Fruit fly (Drosophila melanogaster) whole organism, embryonic: ENCODE data around the gene CG9044.

Experiments used
- B-H1 ChIP-seq: fragments of 200-800 bp; sonication (Bioruptor generic); IDR thresholded peaks from 3 replicates; pipeline ENCODE4 v1.3.6; 2022; ENCODE audit warnings: missing biosample characterization, missing genetic modification characterization
- Blimp-1 ChIP-seq: fragments of 200-800 bp; sonication (Bioruptor generic); optimal IDR thresholded peaks from 3 replicates; lab custom pipeline; 2018; ENCODE audit warnings: missing biosample characterization, missing genetic modification characterization, mild to moderate bottlenecking, moderate library complexity, missing genetic modification reagents
- BtbVII ChIP-seq: fragments of 200-800 bp; sonication (Bioruptor generic); optimal IDR thresholded peaks from 3 replicates; lab custom pipeline; 2017; ENCODE audit warnings: missing biosample characterization, mild to moderate bottlenecking, missing genetic modification characterization
- CG10274 ChIP-seq: fragments of 200-800 bp; sonication (Bioruptor generic); optimal IDR thresholded peaks from 3 replicates; lab custom pipeline; 2017; ENCODE audit warnings: missing biosample characterization, mild to moderate bottlenecking, missing genetic modification characterization
- CG10543 ChIP-seq: fragments of 200-800 bp; sonication (Bioruptor generic); optimal IDR thresholded peaks from 3 replicates; lab custom pipeline; 2017; ENCODE audit warnings: missing biosample characterization, mild to moderate bottlenecking, missing genetic modification characterization, moderate library complexity
- CG10565 ChIP-seq: fragments of 200-800 bp; sonication (Bioruptor generic); optimal IDR thresholded peaks from 3 replicates; lab custom pipeline; 2016; ENCODE audit warnings: missing biosample characterization, mild to moderate bottlenecking, missing genetic modification characterization
- CG11093 ChIP-seq: fragments of 200-800 bp; sonication (Bioruptor generic); IDR thresholded peaks from 3 replicates; pipeline ENCODE4 v1.3.6; 2022; ENCODE audit warnings: missing biosample characterization, missing genetic modification characterization
- CG12942 ChIP-seq: fragments of 200-800 bp; sonication (Bioruptor generic); optimal IDR thresholded peaks from 3 replicates; lab custom pipeline; 2016; ENCODE audit warnings: missing biosample characterization, missing genetic modification characterization
- CG13296 ChIP-seq: fragments of 200-800 bp; sonication (Bioruptor generic); optimal IDR thresholded peaks from 3 replicates; lab custom pipeline; 2018; ENCODE audit warnings: missing biosample characterization, mild to moderate bottlenecking, missing genetic modification characterization
- CG13424 ChIP-seq: fragments of 200-800 bp; sonication (Bioruptor generic); optimal IDR thresholded peaks from 2 replicates; lab custom pipeline; 2019; ENCODE audit warnings: missing biosample characterization, mild to moderate bottlenecking, missing genetic modification characterization, moderate library complexity
- CG15601 ChIP-seq: fragments of 200-800 bp; sonication (Bioruptor generic); optimal IDR thresholded peaks from 3 replicates; lab custom pipeline; 2019; ENCODE audit warnings: missing biosample characterization, mild to moderate bottlenecking, missing genetic modification characterization, moderate library complexity
- CG1647 ChIP-seq: fragments of 200-800 bp; sonication (Bioruptor generic); optimal IDR thresholded peaks from 3 replicates; lab custom pipeline; 2016; ENCODE audit warnings: missing biosample characterization, missing genetic modification characterization
- CG2120 ChIP-seq: fragments of 200-800 bp; sonication (Bioruptor generic); optimal IDR thresholded peaks from 3 replicates; lab custom pipeline; 2016; ENCODE audit warnings: missing biosample characterization, missing genetic modification characterization
- CG2202 ChIP-seq: fragments of 200-800 bp; sonication (Bioruptor generic); optimal IDR thresholded peaks from 2 replicates; lab custom pipeline; 2018; ENCODE audit warnings: missing biosample characterization, mild to moderate bottlenecking, missing genetic modification characterization
- CG32772 ChIP-seq: fragments of 200-800 bp; sonication (Bioruptor generic); IDR thresholded peaks from 2 replicates; pipeline ENCODE4 v1.3.6; 2022; ENCODE audit warnings: missing biosample characterization, missing genetic modification characterization
- CG34224 ChIP-seq: fragments of 200-800 bp; sonication (Bioruptor generic); IDR thresholded peaks from 3 replicates; pipeline ENCODE4 v1.3.6; 2022; ENCODE audit warnings: missing biosample characterization, missing genetic modification characterization; ENCODE audit not compliant: partially characterized antibody
- CG34422 ChIP-seq: fragments of 200-800 bp; sonication (Bioruptor generic); IDR thresholded peaks from 3 replicates; pipeline ENCODE4 v1.3.6; 2022; ENCODE audit warnings: missing biosample characterization, missing genetic modification characterization
- CG42726 ChIP-seq: fragments of 200-800 bp; sonication (Bioruptor generic); IDR thresholded peaks from 2 replicates; pipeline ENCODE4 v1.3.6; 2022; ENCODE audit warnings: missing biosample characterization, missing genetic modification characterization; ENCODE audit not compliant: partially characterized antibody
- CG6254 ChIP-seq: fragments of 200-800 bp; sonication (Bioruptor generic); optimal IDR thresholded peaks from 3 replicates; lab custom pipeline; 2017; ENCODE audit warnings: mild to moderate bottlenecking, missing biosample characterization, missing genetic modification reagents, missing genetic modification characterization
- CG7928 ChIP-seq: fragments of 200-800 bp; sonication (Bioruptor generic); optimal IDR thresholded peaks from 2 replicates; lab custom pipeline; 2017; ENCODE audit warnings: missing biosample characterization, mild to moderate bottlenecking, missing genetic modification characterization
- CG9215 ChIP-seq: fragments of 200-800 bp; sonication (Bioruptor generic); IDR thresholded peaks from 2 replicates; pipeline ENCODE4 v1.3.6; 2022; ENCODE audit warnings: missing biosample characterization, missing genetic modification characterization
- CG9797 ChIP-seq: fragments of 200-800 bp; sonication (Bioruptor generic); optimal IDR thresholded peaks from 3 replicates; lab custom pipeline; 2018; ENCODE audit warnings: missing biosample characterization, mild to moderate bottlenecking, missing genetic modification characterization
- D19B ChIP-seq: fragments of 200-800 bp; sonication (Bioruptor generic); optimal IDR thresholded peaks from 2 replicates; lab custom pipeline; 2017; ENCODE audit warnings: missing biosample characterization, mild to moderate bottlenecking, missing genetic modification characterization
- Fer2 ChIP-seq: fragments of 200-800 bp; sonication (Bioruptor generic); optimal IDR thresholded peaks from 2 replicates; lab custom pipeline; 2018; ENCODE audit warnings: missing biosample characterization, mild to moderate bottlenecking, missing genetic modification characterization, moderate library complexity
- Fer3 ChIP-seq: fragments of 200-800 bp; sonication (Bioruptor generic); optimal IDR thresholded peaks from 2 replicates; lab custom pipeline; 2018; ENCODE audit warnings: missing biosample characterization, mild to moderate bottlenecking, missing genetic modification characterization, moderate library complexity
- HmgD ChIP-seq: fragments of 200-800 bp; sonication (Bioruptor generic); optimal IDR thresholded peaks from 3 replicates; lab custom pipeline; 2016; ENCODE audit warnings: missing biosample characterization, missing genetic modification characterization
- HmgZ ChIP-seq: fragments of 200-800 bp; sonication (Bioruptor generic); optimal IDR thresholded peaks from 2 replicates; lab custom pipeline; 2018; ENCODE audit warnings: missing biosample characterization, mild to moderate bottlenecking, missing genetic modification characterization
- Hsf ChIP-seq: fragments of 200-800 bp; sonication (Bioruptor generic); optimal IDR thresholded peaks from 3 replicates; lab custom pipeline; 2016; ENCODE audit warnings: missing biosample characterization, missing genetic modification characterization
- Myb ChIP-seq: fragments of 200-800 bp; sonication (Bioruptor generic); optimal IDR thresholded peaks from 2 replicates; lab custom pipeline; 2016; ENCODE audit warnings: missing biosample characterization, missing genetic modification characterization
- NFAT ChIP-seq: fragments of 200-800 bp; sonication (Bioruptor generic); IDR thresholded peaks from 2 replicates; pipeline ENCODE4 v1.3.6; 2022; ENCODE audit warnings: missing biosample characterization, missing genetic modification characterization
- aop ChIP-seq: fragments of 200-800 bp; sonication (Bioruptor generic); IDR thresholded peaks from 2 replicates; pipeline ENCODE4 v1.3.6; 2022; ENCODE audit warnings: missing biosample characterization, missing genetic modification characterization
- az2 ChIP-seq: fragments of 200-800 bp; sonication (Bioruptor generic); optimal IDR thresholded peaks from 3 replicates; lab custom pipeline; 2016; ENCODE audit warnings: missing biosample characterization, missing genetic modification characterization
- ci ChIP-seq: fragments of 200-800 bp; sonication (Bioruptor generic); IDR thresholded peaks from 3 replicates; pipeline ENCODE4 v1.3.6; 2022; ENCODE audit warnings: missing biosample characterization, missing genetic modification characterization
- disco-r ChIP-seq: fragments of 200-800 bp; sonication (Bioruptor generic); optimal IDR thresholded peaks from 2 replicates; lab custom pipeline; 2016; ENCODE audit warnings: missing biosample characterization, missing genetic modification characterization
- dm ChIP-seq: fragments of 200-800 bp; sonication (Bioruptor generic); optimal IDR thresholded peaks from 3 replicates; lab custom pipeline; 2016; ENCODE audit warnings: missing biosample characterization, missing genetic modification characterization
- dmrt11E ChIP-seq: fragments of 200-800 bp; sonication (Bioruptor generic); optimal IDR thresholded peaks from 3 replicates; lab custom pipeline; 2018; ENCODE audit warnings: missing biosample characterization, mild to moderate bottlenecking, missing genetic modification characterization, moderate library complexity
- eve ChIP-seq, 2 experiments: fragments of >200 bp; optimal IDR thresholded peaks; 2 replicates each; lab custom pipeline; 2017; ENCODE audit warnings: missing biosample characterization in 2 of 2, missing genetic modification characterization in 2 of 2
- ftz-f1 ChIP-seq: fragments of 200-800 bp; sonication (Bioruptor generic); optimal IDR thresholded peaks from 2 replicates; lab custom pipeline; 2016; ENCODE audit warnings: missing biosample characterization, missing genetic modification characterization
- gsb-n ChIP-seq: fragments of 200-800 bp; sonication (Bioruptor generic); optimal IDR thresholded peaks from 3 replicates; lab custom pipeline; 2018; ENCODE audit warnings: missing biosample characterization, mild to moderate bottlenecking, missing genetic modification characterization
- hth ChIP-seq: fragments of >200 bp; optimal IDR thresholded peaks from 2 replicates; lab custom pipeline; 2017; ENCODE audit warnings: inconsistent platforms
- kah ChIP-seq: fragments of 200-800 bp; sonication (Bioruptor generic); optimal IDR thresholded peaks from 2 replicates; lab custom pipeline; 2018; ENCODE audit warnings: missing biosample characterization, mild to moderate bottlenecking, missing genetic modification characterization
- mam ChIP-seq: fragments of 200-800 bp; sonication (Bioruptor generic); optimal IDR thresholded peaks from 3 replicates; lab custom pipeline; 2016; ENCODE audit warnings: missing biosample characterization, missing genetic modification characterization
- peb ChIP-seq: fragments of 200-800 bp; sonication (Bioruptor generic); IDR thresholded peaks from 2 replicates; pipeline ENCODE4 v1.3.6; 2022; ENCODE audit warnings: missing biosample characterization, missing genetic modification characterization
- pho ChIP-seq: fragments of 200-800 bp; sonication (Bioruptor generic); optimal IDR thresholded peaks from 2 replicates; lab custom pipeline; 2016; ENCODE audit warnings: missing biosample characterization, missing genetic modification characterization
- prd ChIP-seq, 3 experiments: fragments of >200 bp in 2 of 3; fragments of 200-800 bp in 1 of 3; sonication (Bioruptor generic) in 1 of 3; optimal IDR thresholded peaks in 2 of 3; IDR thresholded peaks in 1 of 3; 2 replicates in 2 of 3; 3 replicates in 1 of 3; pipeline versions ENCODE4 v1.3.6 to Lab custom; 2017 to 2022; ENCODE audit warnings: missing biosample characterization in 1 of 3, missing genetic modification characterization in 1 of 3
- repo ChIP-seq: fragments of 200-800 bp; sonication (Bioruptor generic); optimal IDR thresholded peaks from 2 replicates; lab custom pipeline; 2016; ENCODE audit warnings: missing biosample characterization, missing genetic modification characterization
- salm ChIP-seq: fragments of 200-800 bp; sonication (Bioruptor generic); optimal IDR thresholded peaks from 2 replicates; lab custom pipeline; 2018; ENCODE audit warnings: missing biosample characterization, mild to moderate bottlenecking, missing genetic modification characterization
- sens-2 ChIP-seq: fragments of 200-800 bp; sonication (Bioruptor generic); IDR thresholded peaks from 2 replicates; pipeline ENCODE4 v1.3.6; 2022; ENCODE audit warnings: missing biosample characterization, missing genetic modification characterization
- sisA ChIP-seq: fragments of 200-800 bp; sonication (Bioruptor generic); IDR thresholded peaks from 2 replicates; pipeline ENCODE4 v1.3.6; 2022; ENCODE audit warnings: missing biosample characterization, missing genetic modification characterization
- stc ChIP-seq: fragments of 200-800 bp; sonication (Bioruptor generic); IDR thresholded peaks from 2 replicates; pipeline ENCODE4 v1.3.6; 2022; ENCODE audit warnings: missing biosample characterization, missing genetic modification characterization
- vvl ChIP-seq: fragments of 200-800 bp; sonication (Bioruptor generic); IDR thresholded peaks from 2 replicates; pipeline ENCODE4 v1.3.6; 2022; ENCODE audit warnings: missing biosample characterization, missing genetic modification characterization
- z ChIP-seq: fragments of 200-800 bp; sonication (Bioruptor generic); IDR thresholded peaks from 3 replicates; pipeline ENCODE4 v1.3.6; 2022; ENCODE audit warnings: missing biosample characterization, missing genetic modification characterization

CG9044 gene

dm6 chr2L:5972005-5972404 is 22.8 kb downstream of the CG9044 start (continued):
- TF ChIP-seq Myb (GFP tag; lab: Kevin White, UChicago) (no peak), z (GFP tag; lab: Robert Waterston, UW) (no peak), stc (GFP tag; lab: Robert Waterston, UW) (no peak), ci (GFP tag; lab: Robert Waterston, UW) (no peak), kah (GFP tag; lab: Kevin White, UChicago) (no peak), HmgD (GFP tag; lab: Kevin White, UChicago) (no peak), mam (no peak), CG34422 (GFP tag; lab: Robert Waterston, UW) (no peak), CG1647 (GFP tag; lab: Kevin White, UChicago) (peak; percentile 33), Hsf (GFP tag; lab: Kevin White, UChicago) (peak; percentile 12), CG13424 (peak; percentile 35), CG2202 (no peak), dm (GFP tag; lab: Kevin White, UChicago) (no peak), sens-2 (GFP tag; lab: Robert Waterston, UW) (no peak; the same call in 1 of the 2 replicates), Fer2 (tag; lab: Kevin White, UChicago) (no peak), CG2120 (GFP tag; lab: Kevin White, UChicago) (peak; percentile 57), CG12942 (GFP tag; lab: Kevin White, UChicago) (no peak), dmrt11E (tag; lab: Kevin White, UChicago) (peak; percentile 17), prd (optimal IDR thresholded peaks at IDR 0.05; lab: Kevin White, UChicago) (no peak), prd (GFP tag; IDR thresholded peaks at IDR 0.05; lab: Robert Waterston, UW) (peak; percentile 61), B-H1 (GFP tag; lab: Robert Waterston, UW) (no peak), D19B (peak; percentile 96), HmgZ (peak; percentile 17), CG32772 (GFP tag; lab: Robert Waterston, UW) (no peak), pho (GFP tag; lab: Kevin White, UChicago) (no peak), salm (no peak), az2 (peak; percentile 16), CG7928 (GFP tag; lab: Kevin White, UChicago) (no peak), peb (GFP tag; lab: Robert Waterston, UW) (0 out of 2 replicates have a peak, but pooled peaks have one; percentile 13), Fer3 (peak; percentile 41), CG42726 (GFP tag; lab: Robert Waterston, UW) (no peak), CG9797 (no peak), aop (no peak), hth (lab: Kevin White, UChicago) (no peak), gsb-n (tag; lab: Kevin White, UChicago) (no peak), CG15601 (tag; lab: Kevin White, UChicago) (peak; percentile 13), sisA (GFP tag; lab: Robert Waterston, UW) (peak; percentile 52; the same call in 1 of the 2 replicates), NFAT (GFP tag; lab: Robert Waterston, UW) (no peak), eve (GFP tag; optimal IDR thresholded peaks at IDR 0.05; lab: Kevin White, UChicago) (no peak), vvl (peak; percentile 42; the same call in 1 of the 2 replicates), CG6254 (no peak), Blimp-1 (peak; percentile 43), CG11093 (GFP tag; lab: Robert Waterston, UW) (0 out of 3 replicates have a peak, but pooled peaks have one; percentile 31), CG10274 (GFP tag; lab: Kevin White, UChicago) (no peak), disco-r (GFP tag; lab: Kevin White, UChicago) (no peak), CG34224 (no peak), ftz-f1 (no peak), CG13296 (GFP tag; lab: Kevin White, UChicago) (no peak), BtbVII (GFP tag; lab: Kevin White, UChicago) (no peak), CG10565 (no peak), CG10543 (GFP tag; lab: Kevin White, UChicago) (no peak), CG9215 (peak; percentile 28; the same call in 1 of the 2 replicates), repo (GFP tag; lab: Kevin White, UChicago) (no peak)
